Worm (Caenorhabditis elegans) whole organism, early embryonic: Measurements from ENCODE around the gene sars-1.

Experiments used
- aly-1 ChIP-seq: sonication (generic microtip); optimal IDR thresholded peaks from 2 replicates; lab custom pipeline; 2016; ENCODE audit warnings: missing genetic modification characterization, missing compliant biosample characterization
- ama-1 ChIP-seq: fragments of 150-350 bp; optimal IDR thresholded peaks from 2 replicates; lab custom pipeline; 2014
- ceh-13 ChIP-seq: fragments of 200-800 bp; sonication (Bioruptor generic); optimal IDR thresholded peaks from 2 replicates; lab custom pipeline; 2018; ENCODE audit warnings: mild to moderate bottlenecking, missing genetic modification characterization, missing compliant biosample characterization
- ceh-36 ChIP-seq: sonication (generic microtip); optimal IDR thresholded peaks from 2 replicates; lab custom pipeline; 2016; ENCODE audit warnings: missing genetic modification characterization, inconsistent platforms, missing compliant biosample characterization
- ets-7 ChIP-seq: sonication (generic microtip); optimal IDR thresholded peaks from 2 replicates; lab custom pipeline; 2016; ENCODE audit warnings: missing genotype, missing genetic modification characterization, missing compliant biosample characterization
- flt-1 ChIP-seq: fragments of 200-800 bp; sonication (Bioruptor generic); IDR thresholded peaks from 2 replicates; pipeline ENCODE4 v1.3.6; 2022; ENCODE audit warnings: missing genetic modification characterization, missing compliant biosample characterization
- hmbx-1 ChIP-seq: sonication (generic microtip); optimal IDR thresholded peaks from 2 replicates; lab custom pipeline; 2016; ENCODE audit warnings: mild to moderate bottlenecking, missing genetic modification characterization, missing compliant biosample characterization
- hmg-4 ChIP-seq: fragments of 200-800 bp; sonication (Bioruptor generic); optimal IDR thresholded peaks from 2 replicates; lab custom pipeline; 2018; ENCODE audit warnings: mild to moderate bottlenecking, missing genetic modification characterization, missing compliant biosample characterization
- hnd-1 ChIP-seq: sonication (generic microtip); optimal IDR thresholded peaks from 2 replicates; lab custom pipeline; 2016; ENCODE audit warnings: missing genetic modification characterization, missing compliant biosample characterization
- scrt-1 ChIP-seq: fragments of 200-800 bp; sonication (Bioruptor generic); IDR thresholded peaks from 2 replicates; pipeline ENCODE4 v1.3.6; 2022; ENCODE audit warnings: missing genetic modification characterization, missing compliant biosample characterization
- sea-1 ChIP-seq: fragments of 200-800 bp; sonication (Bioruptor generic); conservative IDR thresholded peaks from 2 replicates; pipeline ENCODE4 v1.3.6; 2022; ENCODE audit warnings: missing genetic modification characterization, missing compliant biosample characterization
- tbx-11 ChIP-seq: fragments of 200-800 bp; sonication (Bioruptor generic); IDR thresholded peaks from 2 replicates; pipeline ENCODE4 v1.3.6; 2022; ENCODE audit warnings: missing genetic modification characterization, missing compliant biosample characterization
- tbx-37 ChIP-seq: fragments of 200-800 bp; sonication (Bioruptor generic); conservative IDR thresholded peaks from 2 replicates; pipeline ENCODE4 v1.3.6; 2022; ENCODE audit warnings: missing genetic modification reagents, missing genetic modification characterization, missing compliant biosample characterization
- tra-4 ChIP-seq: sonication (generic microtip); optimal IDR thresholded peaks from 2 replicates; lab custom pipeline; 2017; ENCODE audit warnings: missing genetic modification characterization, missing compliant biosample characterization

ce11 chrIV:10036966-10037365, 33.4 kb downstream of the sars-1 start, which contains the start of gene F44D12.10:
- no peak for TF ChIP-seq scrt-1
- no peak for TF ChIP-seq tra-4
- TF ChIP-seq aly-1 (tag; lab: Kevin White, UChicago), result no peak
- TF ChIP-seq ama-1 (lab: Kevin White, UChicago), result no peak
- TF ChIP-seq flt-1, result no peak
- TF ChIP-seq hmbx-1 (tag; lab: Kevin White, UChicago), result no peak
- TF ChIP-seq hmg-4 (GFP tag; lab: Kevin White, UChicago), result no peak
- no peak for TF ChIP-seq tbx-37 (GFP tag; lab: Robert Waterston, UW)
- no peak for TF ChIP-seq ceh-36 (tag; lab: Kevin White, UChicago)
- TF ChIP-seq hnd-1 (tag; lab: Kevin White, UChicago), result no peak
- TF ChIP-seq ceh-13, result no peak
- TF ChIP-seq ets-7 (tag; lab: Kevin White, UChicago), result no peak
- TF ChIP-seq tbx-11 (GFP tag; lab: Robert Waterston, UW), result no peak
- no peak for TF ChIP-seq sea-1
